Worm (Caenorhabditis elegans): ENCODE results near the gene Y38F2AL.12.
A peak's percentile ranks its signal among the peaks of the same experiment; 100 is the strongest.

The Y38F2AL.12 gene

ce11 chrIV:2281353-2281976 lies 34.9 kb upstream of the Y38F2AL.12 start (continued):
- no peak for TF ChIP-seq ceh-44 (GFP tag; IDR thresholded peaks at IDR 0.05)
- no peak for TF ChIP-seq mdt-29 (GFP tag; IDR thresholded peaks at IDR 0.05)
- no peak for TF ChIP-seq ceh-62 (tag; optimal IDR thresholded peaks at IDR 0.05)
- no peak for TF ChIP-seq zfp-3 (GFP tag; conservative IDR thresholded peaks at IDR 0.05)
- peak in 1 of 2 experiments; percentile 45 for TF ChIP-seq unc-62 (GFP tag; optimal IDR thresholded peaks at IDR 0.05 in 1 of 2)
- TF ChIP-seq unc-62 (tag; optimal IDR thresholded peaks at IDR 0.05), result no peak
- peak; percentile 86 for TF ChIP-seq pqm-1 (tag; optimal IDR thresholded peaks at IDR 0.05)
- TF ChIP-seq lin-15B (tag; optimal IDR thresholded peaks at IDR 0.05), result no peak
- peak; percentile 13 for TF ChIP-seq zip-2 (tag; optimal IDR thresholded peaks at IDR 0.05)
- TF ChIP-seq attf-4 (tag; optimal IDR thresholded peaks at IDR 0.05), result no peak
- TF ChIP-seq gei-8 (GFP tag; optimal IDR thresholded peaks at IDR 0.05), result no peak
- TF ChIP-seq lin-39 (tag; optimal IDR thresholded peaks at IDR 0.05), result no peak
- TF ChIP-seq fos-1 (tag; optimal IDR thresholded peaks at IDR 0.05), result no peak
- no peak for TF ChIP-seq duxl-1 (tag; optimal IDR thresholded peaks at IDR 0.05; ENCODE audit: poor library complexity)
- TF ChIP-seq madf-5 (GFP tag; IDR thresholded peaks at IDR 0.05), result no peak
- no peak for TF ChIP-seq ceh-32 (tag; optimal IDR thresholded peaks at IDR 0.05; ENCODE audit: poor library complexity)
- TF ChIP-seq mxl-3 (GFP tag; optimal IDR thresholded peaks at IDR 0.05), result peak; percentile 66
- TF ChIP-seq nhr-111 (GFP tag; optimal IDR thresholded peaks at IDR 0.05), result no peak
- no peak for TF ChIP-seq nhr-25 (tag; optimal IDR thresholded peaks at IDR 0.05; ENCODE audit: borderline replicate concordance, insufficient read depth)
- TF ChIP-seq madf-9 (GFP tag; conservative IDR thresholded peaks at IDR 0.05), result no peak
- TF ChIP-seq daf-8 (GFP tag; IDR thresholded peaks at IDR 0.05), result no peak
- peak; percentile 78 for TF ChIP-seq nhr-28 (tag; optimal IDR thresholded peaks at IDR 0.05)
- peak; percentile 81 for TF ChIP-seq dve-1 (tag; optimal IDR thresholded peaks at IDR 0.05; ENCODE audit: insufficient read depth)
- no peak for TF ChIP-seq F10B5.3 (tag; optimal IDR thresholded peaks at IDR 0.05)

DNA sequence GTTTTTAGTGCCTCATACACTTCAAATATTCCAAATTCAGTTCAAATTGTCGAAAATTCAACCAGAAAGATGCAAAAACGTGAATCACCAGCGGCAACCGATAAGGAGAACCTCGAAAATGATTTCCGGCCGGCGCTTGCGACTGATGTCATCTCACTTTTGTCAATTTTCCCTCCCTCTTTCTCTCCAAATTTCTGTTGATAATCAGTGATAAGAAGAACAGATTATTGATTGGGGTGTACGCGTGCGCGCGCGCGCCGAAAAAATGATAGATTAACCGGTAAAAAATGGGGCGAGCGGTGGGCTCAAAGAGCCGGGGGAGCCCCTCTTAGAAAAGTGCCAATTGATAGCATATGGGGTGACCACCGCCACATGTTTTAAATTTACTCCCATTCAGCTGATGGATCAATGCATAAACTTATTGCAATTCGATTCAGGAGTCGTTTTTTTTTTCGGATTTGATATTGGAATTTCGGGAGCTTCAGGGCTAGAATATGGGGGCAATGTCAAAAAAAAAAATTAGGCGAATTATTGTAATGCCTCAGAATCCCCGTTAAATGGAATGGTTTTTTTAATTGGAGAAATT lies 31.8 kb upstream of the Y38F2AL.12 start:
- TF ChIP-seq vab-7 (GFP tag; IDR thresholded peaks at IDR 0.05) (no peak), hlh-30 (tag; optimal IDR thresholded peaks at IDR 0.05; ENCODE audit: insufficient read depth) (peak; percentile 37), zfp-2 (tag; optimal IDR thresholded peaks at IDR 0.05) (no peak), nhr-28 (tag; optimal IDR thresholded peaks at IDR 0.05) (peak; percentile 77), dmd-6 (GFP tag; IDR thresholded peaks at IDR 0.05) (peak; percentile 79), nhr-25 (tag; optimal IDR thresholded peaks at IDR 0.05; ENCODE audit: borderline replicate concordance, insufficient read depth) (no peak), nhr-111 (GFP tag; optimal IDR thresholded peaks at IDR 0.05) (no peak), R02D3.7 (tag; optimal IDR thresholded peaks at IDR 0.05) (no peak), T26A8.4 (GFP tag; IDR thresholded peaks at IDR 0.05) (no peak), unc-62 (GFP tag; optimal IDR thresholded peaks at IDR 0.05 in 1 of 2) (no peak), unc-62 (tag; optimal IDR thresholded peaks at IDR 0.05) (no peak), egl-27 (tag; optimal IDR thresholded peaks at IDR 0.05) (no peak), dmd-9 (GFP tag; IDR thresholded peaks at IDR 0.05) (no peak), mdl-1 (tag; optimal IDR thresholded peaks at IDR 0.05) (no peak), tag-97 (GFP tag; IDR thresholded peaks at IDR 0.05) (no peak), zag-1 (tag; optimal IDR thresholded peaks at IDR 0.05) (no peak), ces-1 (GFP tag; optimal IDR thresholded peaks at IDR 0.05) (no peak), nhr-42 (GFP tag; IDR thresholded peaks at IDR 0.05) (no peak), spr-1 (tag; optimal IDR thresholded peaks at IDR 0.05) (no peak), dve-1 (tag; optimal IDR thresholded peaks at IDR 0.05; ENCODE audit: insufficient read depth) (peak; percentile 57), lin-1 (GFP tag; IDR thresholded peaks at IDR 0.05) (peak; percentile 71; the same call in 1 of the 2 replicates), nhr-102 (tag; optimal IDR thresholded peaks at IDR 0.05) (no peak), zfp-3 (GFP tag; conservative IDR thresholded peaks at IDR 0.05) (no peak), pqm-1 (tag; optimal IDR thresholded peaks at IDR 0.05) (peak; percentile 88), nhr-77 (tag; optimal IDR thresholded peaks at IDR 0.05) (peak; percentile 41), lir-3 (tag; optimal IDR thresholded peaks at IDR 0.05) (no peak), ceh-62 (tag; optimal IDR thresholded peaks at IDR 0.05) (no peak), hmg-1.1 (GFP tag; IDR thresholded peaks at IDR 0.05) (0 out of 2 replicates have a peak, but pooled peaks have one; percentile 21), nhr-76 (tag; optimal IDR thresholded peaks at IDR 0.05) (no peak), F37D6.2 (tag; optimal IDR thresholded peaks at IDR 0.05) (no peak), snpc-4 (tag; optimal IDR thresholded peaks at IDR 0.05) (no peak), madf-5 (GFP tag; IDR thresholded peaks at IDR 0.05) (no peak), lsy-2 (tag; optimal IDR thresholded peaks at IDR 0.05) (no peak), fkh-10 (GFP tag; optimal IDR thresholded peaks at IDR 0.05) (no peak)

Measured in whole organism, L4 larva.